Worm (Caenorhabditis elegans) whole organism, early embryonic: Measurements from ENCODE around the gene srt-18.

Experiments used
- B0310.2 ChIP-seq: sonication (generic microtip); optimal IDR thresholded peaks from 2 replicates; lab custom pipeline; 2016; ENCODE audit warnings: mild to moderate bottlenecking, missing genetic modification characterization, missing compliant biosample characterization
- F13C5.2 ChIP-seq: sonication (generic microtip); optimal IDR thresholded peaks from 2 replicates; lab custom pipeline; 2017; ENCODE audit warnings: mild to moderate bottlenecking, missing genetic modification characterization, inconsistent platforms, missing compliant biosample characterization
- aly-1 ChIP-seq: sonication (generic microtip); optimal IDR thresholded peaks from 2 replicates; lab custom pipeline; 2016; ENCODE audit warnings: missing genetic modification characterization, missing compliant biosample characterization
- ama-1 ChIP-seq: fragments of 150-350 bp; optimal IDR thresholded peaks from 2 replicates; lab custom pipeline; 2014
- ceh-13 ChIP-seq: fragments of 200-800 bp; sonication (Bioruptor generic); optimal IDR thresholded peaks from 2 replicates; lab custom pipeline; 2018; ENCODE audit warnings: mild to moderate bottlenecking, missing genetic modification characterization, missing compliant biosample characterization
- ceh-36 ChIP-seq: sonication (generic microtip); optimal IDR thresholded peaks from 2 replicates; lab custom pipeline; 2016; ENCODE audit warnings: missing genetic modification characterization, inconsistent platforms, missing compliant biosample characterization
- ets-7 ChIP-seq: sonication (generic microtip); optimal IDR thresholded peaks from 2 replicates; lab custom pipeline; 2016; ENCODE audit warnings: missing genotype, missing genetic modification characterization, missing compliant biosample characterization
- flt-1 ChIP-seq: fragments of 200-800 bp; sonication (Bioruptor generic); IDR thresholded peaks from 2 replicates; pipeline ENCODE4 v1.3.6; 2022; ENCODE audit warnings: missing genetic modification characterization, missing compliant biosample characterization
- hmbx-1 ChIP-seq: sonication (generic microtip); optimal IDR thresholded peaks from 2 replicates; lab custom pipeline; 2016; ENCODE audit warnings: mild to moderate bottlenecking, missing genetic modification characterization, missing compliant biosample characterization
- hmg-4 ChIP-seq: fragments of 200-800 bp; sonication (Bioruptor generic); optimal IDR thresholded peaks from 2 replicates; lab custom pipeline; 2018; ENCODE audit warnings: mild to moderate bottlenecking, missing genetic modification characterization, missing compliant biosample characterization
- hnd-1 ChIP-seq: sonication (generic microtip); optimal IDR thresholded peaks from 2 replicates; lab custom pipeline; 2016; ENCODE audit warnings: missing genetic modification characterization, missing compliant biosample characterization
- pes-1 ChIP-seq: fragments of 200-800 bp; sonication (Bioruptor generic); IDR thresholded peaks from 2 replicates; pipeline ENCODE4 v1.3.6; 2022; ENCODE audit warnings: missing genetic modification reagents, missing genetic modification characterization, missing compliant biosample characterization
- scrt-1 ChIP-seq: fragments of 200-800 bp; sonication (Bioruptor generic); IDR thresholded peaks from 2 replicates; pipeline ENCODE4 v1.3.6; 2022; ENCODE audit warnings: missing genetic modification characterization, missing compliant biosample characterization
- sea-1 ChIP-seq: fragments of 200-800 bp; sonication (Bioruptor generic); conservative IDR thresholded peaks from 2 replicates; pipeline ENCODE4 v1.3.6; 2022; ENCODE audit warnings: missing genetic modification characterization, missing compliant biosample characterization
- tbx-11 ChIP-seq: fragments of 200-800 bp; sonication (Bioruptor generic); IDR thresholded peaks from 2 replicates; pipeline ENCODE4 v1.3.6; 2022; ENCODE audit warnings: missing genetic modification characterization, missing compliant biosample characterization
- tbx-37 ChIP-seq: fragments of 200-800 bp; sonication (Bioruptor generic); conservative IDR thresholded peaks from 2 replicates; pipeline ENCODE4 v1.3.6; 2022; ENCODE audit warnings: missing genetic modification reagents, missing genetic modification characterization, missing compliant biosample characterization
- tra-4 ChIP-seq: sonication (generic microtip); optimal IDR thresholded peaks from 2 replicates; lab custom pipeline; 2017; ENCODE audit warnings: missing genetic modification characterization, missing compliant biosample characterization

Gene srt-18

DNA sequence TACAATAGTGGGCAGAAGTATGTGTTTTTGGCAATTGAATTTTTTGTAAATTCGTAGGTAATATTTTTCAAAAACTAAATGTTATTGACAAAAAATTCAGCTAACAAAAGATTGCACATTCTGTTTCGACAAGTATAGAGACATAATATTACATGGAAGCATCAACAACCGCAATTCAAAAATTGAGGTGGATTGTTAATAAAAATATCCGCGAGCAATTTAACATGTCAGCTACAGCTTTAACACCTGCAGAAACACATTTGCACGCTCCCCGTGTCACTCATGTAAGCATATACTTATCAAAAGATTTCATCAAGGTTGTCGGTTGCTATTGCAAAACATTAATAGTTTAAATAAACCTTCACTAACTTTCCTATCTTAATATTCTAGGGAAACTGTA lies 20.2 kb upstream of the srt-18 start, which contains the start of gene srsx-34:
srsx-34 (plus strand) TSS at position 301 of the 400 bp plus-strand sequence.
- no peak for TF ChIP-seq ceh-13 (GFP tag; lab: Kevin White, UChicago)
- TF ChIP-seq ceh-36 (tag; lab: Kevin White, UChicago): no peak
- no peak for TF ChIP-seq tbx-37 (GFP tag; lab: Robert Waterston, UW)
- no peak for TF ChIP-seq F13C5.2 (tag; lab: Kevin White, UChicago)
- no peak for TF ChIP-seq hmg-4 (GFP tag; lab: Kevin White, UChicago)
- no peak for TF ChIP-seq ama-1 (lab: Kevin White, UChicago)
- no peak for TF ChIP-seq hmbx-1 (tag; lab: Kevin White, UChicago)
- no peak for TF ChIP-seq scrt-1 (GFP tag; lab: Robert Waterston, UW)
- TF ChIP-seq tbx-11 (GFP tag; lab: Robert Waterston, UW): no peak
- TF ChIP-seq tra-4 (tag; lab: Kevin White, UChicago): no peak
- TF ChIP-seq pes-1 (GFP tag; lab: Robert Waterston, UW): no peak
- no peak for TF ChIP-seq sea-1
- TF ChIP-seq B0310.2 (tag; lab: Kevin White, UChicago): no peak
- no peak for TF ChIP-seq hnd-1 (tag; lab: Kevin White, UChicago)
- TF ChIP-seq flt-1 (GFP tag; lab: Robert Waterston, UW): no peak
- no peak for TF ChIP-seq ets-7 (tag; lab: Kevin White, UChicago)
- no peak for TF ChIP-seq aly-1 (tag; lab: Kevin White, UChicago)

DNA sequence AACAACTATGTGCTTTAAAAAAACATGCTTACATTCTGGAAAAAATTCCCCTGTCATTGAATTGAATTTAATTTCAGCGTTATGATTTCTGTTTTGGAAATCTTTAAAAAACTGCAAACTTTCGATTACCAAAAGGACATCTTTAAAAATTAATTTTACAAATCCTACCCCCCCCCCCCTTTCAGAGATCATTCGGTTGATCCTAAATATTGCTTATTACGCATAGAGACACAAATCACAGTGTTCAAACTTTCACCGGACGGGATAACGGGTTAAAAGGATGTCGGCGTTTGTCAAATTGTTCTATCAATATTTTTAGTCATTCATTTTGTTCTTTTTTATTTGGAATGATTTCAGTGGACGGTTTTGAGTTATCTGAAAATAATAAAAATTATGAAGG lies 17.8 kb upstream of the srt-18 start, which contains the start of gene C25E10.4:
C25E10.4 (plus strand) TSS at position 301 of the 400 bp plus-strand sequence.
- TF ChIP-seq tbx-37 (GFP tag; lab: Robert Waterston, UW): no peak
- TF ChIP-seq B0310.2 (tag; lab: Kevin White, UChicago): no peak
- no peak for TF ChIP-seq tbx-11 (GFP tag; lab: Robert Waterston, UW)
- no peak for TF ChIP-seq hmbx-1 (tag; lab: Kevin White, UChicago)
- TF ChIP-seq tra-4 (tag; lab: Kevin White, UChicago): no peak
- no peak for TF ChIP-seq flt-1 (GFP tag; lab: Robert Waterston, UW)
- TF ChIP-seq aly-1 (tag; lab: Kevin White, UChicago): no peak
- no peak for TF ChIP-seq ceh-13 (GFP tag; lab: Kevin White, UChicago)
- no peak for TF ChIP-seq ama-1 (lab: Kevin White, UChicago)
- TF ChIP-seq ceh-36 (tag; lab: Kevin White, UChicago): no peak
- no peak for TF ChIP-seq scrt-1 (GFP tag; lab: Robert Waterston, UW)
- no peak for TF ChIP-seq pes-1 (GFP tag; lab: Robert Waterston, UW)
- no peak for TF ChIP-seq hnd-1 (tag; lab: Kevin White, UChicago)
- no peak for TF ChIP-seq F13C5.2 (tag; lab: Kevin White, UChicago)
- TF ChIP-seq sea-1: no peak
- no peak for TF ChIP-seq hmg-4 (GFP tag; lab: Kevin White, UChicago)
- TF ChIP-seq ets-7 (tag; lab: Kevin White, UChicago): no peak

DNA sequence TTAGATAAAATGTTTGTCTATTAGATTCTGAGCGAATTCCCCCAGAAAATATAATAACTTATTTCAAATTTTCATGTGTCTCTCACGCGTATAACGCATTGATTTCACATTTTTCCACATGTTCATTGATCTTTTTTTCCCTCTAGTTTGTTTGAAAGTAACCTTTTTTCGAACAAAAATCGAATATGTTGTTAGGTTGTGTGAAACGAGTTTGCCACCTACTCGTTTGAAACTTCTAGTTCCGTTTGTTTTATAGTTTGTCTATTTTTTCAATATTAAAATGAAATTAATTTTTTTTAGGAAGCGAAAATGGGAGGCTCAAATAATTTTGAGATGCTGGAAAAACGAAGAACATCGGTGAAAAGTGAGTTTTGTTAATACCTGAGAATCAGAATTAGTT lies 14.8 kb upstream of the srt-18 start, which contains the start of gene C25E10.5:
C25E10.5 (plus strand) TSS at position 301 of the 400 bp plus-strand sequence.
- TF ChIP-seq ets-7 (tag; lab: Kevin White, UChicago): no peak
- TF ChIP-seq sea-1: no peak
- TF ChIP-seq scrt-1 (GFP tag; lab: Robert Waterston, UW): no peak
- no peak for TF ChIP-seq hmbx-1 (tag; lab: Kevin White, UChicago)
- no peak for TF ChIP-seq pes-1 (GFP tag; lab: Robert Waterston, UW)
- no peak for TF ChIP-seq ama-1 (lab: Kevin White, UChicago)
- TF ChIP-seq F13C5.2 (tag; lab: Kevin White, UChicago): no peak
- no peak for TF ChIP-seq hnd-1 (tag; lab: Kevin White, UChicago)
- TF ChIP-seq tbx-11 (GFP tag; lab: Robert Waterston, UW): no peak
- TF ChIP-seq ceh-36 (tag; lab: Kevin White, UChicago): no peak
- TF ChIP-seq flt-1 (GFP tag; lab: Robert Waterston, UW): no peak
- no peak for TF ChIP-seq tra-4 (tag; lab: Kevin White, UChicago)
- TF ChIP-seq ceh-13 (GFP tag; lab: Kevin White, UChicago): no peak
- no peak for TF ChIP-seq aly-1 (tag; lab: Kevin White, UChicago)
- no peak for TF ChIP-seq hmg-4 (GFP tag; lab: Kevin White, UChicago)
- no peak for TF ChIP-seq B0310.2 (tag; lab: Kevin White, UChicago)

DNA sequence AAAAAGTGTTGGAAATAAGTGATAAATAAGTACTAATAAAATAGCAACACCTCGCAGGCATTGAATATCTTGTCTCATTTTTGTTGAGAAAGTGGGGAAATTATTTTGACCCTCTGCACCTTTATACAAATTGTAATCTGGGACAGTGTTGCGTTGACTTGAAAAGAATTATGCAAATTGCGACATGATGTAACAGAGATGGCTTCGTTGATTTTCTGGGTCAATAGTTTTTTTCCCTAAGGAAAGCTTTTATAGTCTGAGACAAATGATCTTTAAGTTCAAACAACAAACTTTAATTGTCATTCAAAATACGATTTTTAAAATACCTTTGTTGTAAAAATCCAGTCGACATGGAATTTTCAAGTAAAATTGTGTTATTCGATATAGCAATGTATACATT lies 9.3 kb upstream of the srt-18 start, which contains the start of gene bus-1:
bus-1 (minus strand) TSS at position 101 of the 400 bp plus-strand sequence.
- TF ChIP-seq hmg-4 (GFP tag; lab: Kevin White, UChicago): no peak

DNA sequence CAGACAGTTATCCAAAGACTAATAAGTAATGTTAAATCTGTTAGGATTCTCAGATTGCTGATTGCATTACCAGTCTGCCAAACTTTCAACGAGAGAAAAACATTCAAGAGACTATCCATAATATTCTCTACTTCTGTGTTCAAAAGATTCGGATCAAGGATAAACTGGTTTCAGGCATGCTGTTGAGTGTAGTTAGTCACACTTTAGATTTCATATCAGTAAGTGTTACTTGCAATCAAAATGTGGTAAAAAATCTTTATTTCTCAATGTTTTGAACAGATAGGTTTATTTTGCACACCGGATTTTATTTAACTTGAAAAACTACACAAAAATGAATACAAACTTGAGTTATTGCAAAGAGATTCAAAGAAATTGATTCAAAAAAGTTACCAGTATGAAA lies 6.6 kb upstream of the srt-18 start, which contains the start of gene oac-41:
oac-41 (minus strand) TSS at position 101 of the 400 bp plus-strand sequence.
- TF ChIP-seq tra-4 (tag; lab: Kevin White, UChicago) (no peak), tbx-11 (GFP tag; lab: Robert Waterston, UW) (no peak), pes-1 (GFP tag; lab: Robert Waterston, UW) (no peak), B0310.2 (tag; lab: Kevin White, UChicago) (no peak), ceh-36 (tag; lab: Kevin White, UChicago) (no peak), scrt-1 (GFP tag; lab: Robert Waterston, UW) (no peak), F13C5.2 (tag; lab: Kevin White, UChicago) (no peak), ama-1 (lab: Kevin White, UChicago) (no peak), ets-7 (tag; lab: Kevin White, UChicago) (no peak), hmbx-1 (tag; lab: Kevin White, UChicago) (no peak), aly-1 (tag; lab: Kevin White, UChicago) (no peak)

DNA sequence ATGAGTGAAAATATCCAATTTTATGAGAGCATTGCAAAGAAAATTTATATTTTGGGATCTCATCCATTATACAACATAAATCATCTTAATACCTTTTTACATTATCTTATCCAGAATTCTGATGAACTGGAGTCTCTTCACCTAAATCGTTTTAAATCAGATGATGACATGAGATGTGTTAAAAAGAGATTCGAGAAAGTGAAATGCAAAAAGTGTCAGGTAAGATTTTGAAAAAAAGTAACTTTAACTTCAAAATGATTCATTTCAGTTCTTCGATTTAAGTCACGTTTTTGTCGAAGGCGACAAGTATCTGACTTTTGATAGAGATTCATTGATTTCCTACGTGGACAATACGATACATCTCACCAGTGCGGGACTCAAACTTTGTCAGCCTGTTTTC lies 3.4 kb upstream of the srt-18 start:
- no peak for TF ChIP-seq flt-1 (GFP tag; lab: Robert Waterston, UW)
- no peak for TF ChIP-seq tbx-37 (GFP tag; lab: Robert Waterston, UW)
- TF ChIP-seq tbx-11 (GFP tag; lab: Robert Waterston, UW): no peak
- no peak for TF ChIP-seq ama-1 (lab: Kevin White, UChicago)
- TF ChIP-seq B0310.2 (tag; lab: Kevin White, UChicago): no peak
- TF ChIP-seq scrt-1 (GFP tag; lab: Robert Waterston, UW): no peak
- TF ChIP-seq hmg-4 (GFP tag; lab: Kevin White, UChicago): no peak
- TF ChIP-seq hmbx-1 (tag; lab: Kevin White, UChicago): no peak
- no peak for TF ChIP-seq F13C5.2 (tag; lab: Kevin White, UChicago)
- no peak for TF ChIP-seq ceh-36 (tag; lab: Kevin White, UChicago)
- no peak for TF ChIP-seq ets-7 (tag; lab: Kevin White, UChicago)
- TF ChIP-seq pes-1 (GFP tag; lab: Robert Waterston, UW): no peak
- TF ChIP-seq ceh-13 (GFP tag; lab: Kevin White, UChicago): no peak
- TF ChIP-seq aly-1 (tag; lab: Kevin White, UChicago): no peak
- no peak for TF ChIP-seq sea-1
- no peak for TF ChIP-seq hnd-1 (tag; lab: Kevin White, UChicago)
